Fruit fly (Drosophila melanogaster) whole organism, adult: ENCODE data around the gene Ptpmeg2.

Source experiments
- CG11617 ChIP-seq: fragments of 200-800 bp; sonication (Bioruptor generic); optimal IDR thresholded peaks from 2 replicates; lab custom pipeline; 2017; ENCODE audit warnings: mild to moderate bottlenecking, missing biosample characterization, missing genetic modification reagents, missing genetic modification characterization
- CG12768 ChIP-seq: fragments of 200-800 bp; sonication (Bioruptor generic); optimal IDR thresholded peaks from 2 replicates; lab custom pipeline; 2017; ENCODE audit warnings: missing biosample characterization, missing genetic modification characterization, mild to moderate bottlenecking, moderate library complexity, missing genetic modification reagents
- CG14711 ChIP-seq: fragments of 200-800 bp; sonication (Bioruptor generic); optimal IDR thresholded peaks from 2 replicates; lab custom pipeline; 2018; ENCODE audit warnings: missing biosample characterization, mild to moderate bottlenecking, missing genetic modification characterization, moderate library complexity
- CG1620 ChIP-seq: fragments of 200-800 bp; sonication (Bioruptor generic); optimal IDR thresholded peaks from 2 replicates; lab custom pipeline; 2016; ENCODE audit warnings: missing biosample characterization, missing genetic modification characterization
- CG33017 ChIP-seq: fragments of 200-800 bp; sonication (Bioruptor generic); optimal IDR thresholded peaks from 2 replicates; lab custom pipeline; 2018; ENCODE audit warnings: missing biosample characterization, mild to moderate bottlenecking, missing genetic modification characterization, moderate library complexity
- CG5204 ChIP-seq: fragments of 200-800 bp; sonication (Bioruptor generic); optimal IDR thresholded peaks from 2 replicates; lab custom pipeline; 2016; ENCODE audit warnings: missing biosample characterization, missing genetic modification characterization
- CG7045 ChIP-seq: fragments of 200-800 bp; sonication (Bioruptor generic); optimal IDR thresholded peaks from 2 replicates; lab custom pipeline; 2017; ENCODE audit warnings: missing biosample characterization, mild to moderate bottlenecking, missing genetic modification characterization
- CG7101 ChIP-seq: fragments of 200-800 bp; sonication (Bioruptor generic); optimal IDR thresholded peaks from 2 replicates; lab custom pipeline; 2018; ENCODE audit warnings: missing biosample characterization, mild to moderate bottlenecking, missing genetic modification characterization, moderate library complexity
- Clk ChIP-seq: fragments of 200-800 bp; sonication (Bioruptor generic); optimal IDR thresholded peaks from 2 replicates; lab custom pipeline; 2017; ENCODE audit warnings: missing biosample characterization, missing genetic modification characterization
- Crg-1 ChIP-seq: fragments of 200-800 bp; sonication (Bioruptor generic); optimal IDR thresholded peaks from 2 replicates; lab custom pipeline; 2016; ENCODE audit warnings: missing biosample characterization, missing genetic modification characterization
- Hr96 ChIP-seq: fragments of 200-800 bp; sonication (Bioruptor generic); optimal IDR thresholded peaks from 2 replicates; lab custom pipeline; 2016; ENCODE audit warnings: missing biosample characterization, missing genetic modification characterization
- Mnt ChIP-seq: fragments of 200-800 bp; sonication (Bioruptor generic); optimal IDR thresholded peaks from 2 replicates; lab custom pipeline; 2016; ENCODE audit warnings: missing biosample characterization, mild to moderate bottlenecking, missing genetic modification characterization
- bab1 ChIP-seq: fragments of 200-800 bp; sonication (Bioruptor generic); optimal IDR thresholded peaks from 3 replicates; lab custom pipeline; 2019; ENCODE audit warnings: missing biosample characterization, mild to moderate bottlenecking, missing genetic modification characterization, moderate library complexity
- cic ChIP-seq: fragments of 200-800 bp; sonication (Bioruptor generic); optimal IDR thresholded peaks from 2 replicates; lab custom pipeline; 2017; ENCODE audit warnings: missing biosample characterization, mild to moderate bottlenecking, missing genetic modification characterization, moderate library complexity
- cnc ChIP-seq, 2 experiments: fragments of >200 bp; optimal IDR thresholded peaks; 2 replicates each; lab custom pipeline; 2017
- kay ChIP-seq: fragments of 200-800 bp; sonication (Bioruptor generic); peaks from one replicate; lab custom pipeline; 2016; ENCODE audit warnings: missing biosample characterization, missing genetic modification characterization, borderline replicate concordance
- ovo ChIP-seq: fragments of 200-800 bp; sonication (Bioruptor generic); optimal IDR thresholded peaks from 2 replicates; lab custom pipeline; 2016; ENCODE audit warnings: missing biosample characterization, missing genetic modification characterization
- pad ChIP-seq: fragments of 200-800 bp; sonication (Bioruptor generic); optimal IDR thresholded peaks from 3 replicates; lab custom pipeline; 2017; ENCODE audit warnings: missing biosample characterization, missing genetic modification characterization, mild to moderate bottlenecking, moderate library complexity, missing genetic modification reagents
- tj ChIP-seq: fragments of 200-800 bp; sonication (Bioruptor generic); optimal IDR thresholded peaks from 3 replicates; lab custom pipeline; 2017; ENCODE audit warnings: missing biosample characterization, mild to moderate bottlenecking, missing genetic modification characterization, moderate library complexity
- toe ChIP-seq: fragments of 200-800 bp; sonication (Bioruptor generic); optimal IDR thresholded peaks from 2 replicates; lab custom pipeline; 2016; ENCODE audit warnings: missing biosample characterization, missing genetic modification characterization

The Ptpmeg2 gene

dm6 chrX:9658865-9659339 lies at the start of gene Ptpmeg2:
Ptpmeg2 (minus strand) TSS chrX:9659145.
- peak; percentile 62 for TF ChIP-seq ovo (GFP tag; lab: Kevin White, UChicago)
- TF ChIP-seq cic (GFP tag; lab: Kevin White, UChicago) = peak; percentile 2
- TF ChIP-seq tj = peak; percentile 21
- TF ChIP-seq kay = no peak
- peak; percentile 13 for TF ChIP-seq CG5204 (GFP tag; lab: Kevin White, UChicago)
- TF ChIP-seq Hr96 (GFP tag; lab: Kevin White, UChicago) = peak; percentile 69
- peak; percentile 15 for TF ChIP-seq CG11617 (GFP tag; lab: Kevin White, UChicago)
- TF ChIP-seq Clk (GFP tag; lab: Kevin White, UChicago) = no peak
- peak; percentile 73 for TF ChIP-seq CG1620
- TF ChIP-seq toe = peak; percentile 27
- peak; percentile 8 for TF ChIP-seq CG33017
- no peak for TF ChIP-seq CG7045 (GFP tag; lab: Kevin White, UChicago)
- peak; percentile 66 for TF ChIP-seq CG7101 (tag; lab: Kevin White, UChicago)
- TF ChIP-seq Mnt = peak; percentile 75
- TF ChIP-seq pad (GFP tag; lab: Kevin White, UChicago) = peak; percentile 54
- peak; percentile 57 for TF ChIP-seq CG14711
- no peak for TF ChIP-seq CG12768 (GFP tag; lab: Kevin White, UChicago)
- TF ChIP-seq Crg-1 (GFP tag; lab: Kevin White, UChicago) = peak; percentile 75
- TF ChIP-seq bab1 (GFP tag; lab: Kevin White, UChicago) = peak; percentile 86
- TF ChIP-seq cnc (optimal IDR thresholded peaks at IDR 0.05; lab: Kevin White, UChicago) = no peak

dm6 chrX:9707820-9708487 lies 49.0 kb upstream of the Ptpmeg2 start:
- TF ChIP-seq CG11617 (GFP tag; lab: Kevin White, UChicago) (no peak), Clk (GFP tag; lab: Kevin White, UChicago) (no peak)

dm6 chrX:9694652-9695051 lies 35.7 kb upstream of the Ptpmeg2 start:
- TF ChIP-seq pad (GFP tag; lab: Kevin White, UChicago) = no peak
- TF ChIP-seq cnc (optimal IDR thresholded peaks at IDR 0.05; lab: Kevin White, UChicago) = no peak
- TF ChIP-seq CG12768 (GFP tag; lab: Kevin White, UChicago) = no peak
- no peak for TF ChIP-seq ovo (GFP tag; lab: Kevin White, UChicago)
- no peak for TF ChIP-seq Mnt
- no peak for TF ChIP-seq Hr96 (GFP tag; lab: Kevin White, UChicago)
- TF ChIP-seq cic (GFP tag; lab: Kevin White, UChicago) = no peak
- TF ChIP-seq CG14711 = no peak
- TF ChIP-seq CG11617 (GFP tag; lab: Kevin White, UChicago) = no peak
- no peak for TF ChIP-seq CG7101 (tag; lab: Kevin White, UChicago)
- no peak for TF ChIP-seq CG5204 (GFP tag; lab: Kevin White, UChicago)
- TF ChIP-seq CG7045 (GFP tag; lab: Kevin White, UChicago) = no peak
- TF ChIP-seq Clk (GFP tag; lab: Kevin White, UChicago) = no peak
- TF ChIP-seq toe = no peak
- no peak for TF ChIP-seq Crg-1 (GFP tag; lab: Kevin White, UChicago)

dm6 chrX:9693720-9694386 lies 34.9 kb upstream of the Ptpmeg2 start, which contains the start of gene btd:
btd (plus strand) TSS chrX:9694186.
- TF ChIP-seq ovo (GFP tag; lab: Kevin White, UChicago) = peak; percentile 25
- TF ChIP-seq tj = peak; percentile 18
- TF ChIP-seq kay = peak; percentile 10
- peak; percentile 81 for TF ChIP-seq pad (GFP tag; lab: Kevin White, UChicago)
- no peak for TF ChIP-seq toe
- peak; percentile 1 for TF ChIP-seq Mnt
- no peak for TF ChIP-seq CG33017

dm6 chrX:9692297-9693013 lies 33.5 kb upstream of the Ptpmeg2 start:
- TF ChIP-seq Crg-1 (GFP tag; lab: Kevin White, UChicago) = no peak
- peak; percentile 67 for TF ChIP-seq pad (GFP tag; lab: Kevin White, UChicago)

dm6 chrX:9689129-9689528 lies 30.2 kb upstream of the Ptpmeg2 start:
- no peak for TF ChIP-seq toe
- TF ChIP-seq cnc (optimal IDR thresholded peaks at IDR 0.05; lab: Kevin White, UChicago) = no peak
- no peak for TF ChIP-seq tj
- TF ChIP-seq Hr96 (GFP tag; lab: Kevin White, UChicago) = no peak
- no peak for TF ChIP-seq CG1620
- TF ChIP-seq CG12768 (GFP tag; lab: Kevin White, UChicago) = no peak
- TF ChIP-seq pad (GFP tag; lab: Kevin White, UChicago) = no peak
- TF ChIP-seq CG33017 = no peak
- no peak for TF ChIP-seq cic (GFP tag; lab: Kevin White, UChicago)
- no peak for TF ChIP-seq Clk (GFP tag; lab: Kevin White, UChicago)
- no peak for TF ChIP-seq Crg-1 (GFP tag; lab: Kevin White, UChicago)
